Fruit fly (Drosophila melanogaster) whole organism, embryonic: ENCODE measurements around the gene CG33191.
A peak's percentile ranks its signal among the peaks of the same experiment; 100 is the strongest.

Source experiments
- Abd-B ChIP-seq: fragments of 200-800 bp; sonication (Bioruptor generic); optimal IDR thresholded peaks from 2 replicates; lab custom pipeline; 2018; ENCODE audit warnings: missing biosample characterization, mild to moderate bottlenecking, missing genetic modification characterization, moderate library complexity
- CG10209 ChIP-seq: fragments of 200-800 bp; sonication (Bioruptor generic); optimal IDR thresholded peaks from 3 replicates; lab custom pipeline; 2017; ENCODE audit warnings: missing biosample characterization, mild to moderate bottlenecking, missing genetic modification characterization, missing genetic modification reagents
- CG10565 ChIP-seq: fragments of 200-800 bp; sonication (Bioruptor generic); optimal IDR thresholded peaks from 3 replicates; lab custom pipeline; 2016; ENCODE audit warnings: missing biosample characterization, mild to moderate bottlenecking, missing genetic modification characterization
- CG11085 ChIP-seq: fragments of 200-800 bp; sonication (Bioruptor generic); IDR thresholded peaks from 2 replicates; pipeline ENCODE4 v1.3.6; 2022; ENCODE audit warnings: missing biosample characterization, missing genetic modification characterization
- CG11398 ChIP-seq: fragments of 200-800 bp; sonication (Bioruptor generic); optimal IDR thresholded peaks from 2 replicates; lab custom pipeline; 2016; ENCODE audit warnings: missing biosample characterization, missing genetic modification characterization
- CG11504 ChIP-seq: fragments of 200-800 bp; sonication (Bioruptor generic); optimal IDR thresholded peaks from 3 replicates; lab custom pipeline; 2019; ENCODE audit warnings: missing biosample characterization, mild to moderate bottlenecking, missing genetic modification characterization, moderate library complexity
- CG11695 ChIP-seq: fragments of 200-800 bp; sonication (Bioruptor generic); IDR thresholded peaks from 3 replicates; pipeline ENCODE4 v1.3.6; 2022; ENCODE audit warnings: missing biosample characterization, missing genetic modification characterization
- CG14710 ChIP-seq: fragments of 200-800 bp; sonication (Bioruptor generic); optimal IDR thresholded peaks from 3 replicates; lab custom pipeline; 2019; ENCODE audit warnings: missing biosample characterization, mild to moderate bottlenecking, missing genetic modification characterization, moderate library complexity
- CG14860 ChIP-seq: fragments of 200-800 bp; sonication (Bioruptor generic); IDR thresholded peaks from 3 replicates; pipeline ENCODE4 v1.3.6; 2022; ENCODE audit warnings: missing biosample characterization, missing genetic modification characterization; ENCODE audit not compliant: partially characterized antibody
- CG14965 ChIP-seq: fragments of 200-800 bp; sonication (Bioruptor generic); optimal IDR thresholded peaks from 2 replicates; lab custom pipeline; 2016; ENCODE audit warnings: missing biosample characterization, missing genetic modification characterization, borderline replicate concordance
- CG16779 ChIP-seq: fragments of 200-800 bp; sonication (Bioruptor generic); IDR thresholded peaks from 2 replicates; pipeline ENCODE4 v1.3.6; 2022; ENCODE audit warnings: missing biosample characterization, missing genetic modification characterization
- CG16863 ChIP-seq: fragments of 200-800 bp; sonication (Bioruptor generic); optimal IDR thresholded peaks from 3 replicates; lab custom pipeline; 2016; ENCODE audit warnings: missing biosample characterization, missing genetic modification characterization
- CG17568 ChIP-seq: fragments of 200-800 bp; sonication (Bioruptor generic); optimal IDR thresholded peaks from 2 replicates; lab custom pipeline; 2018; ENCODE audit warnings: missing biosample characterization, mild to moderate bottlenecking, missing genetic modification characterization, moderate library complexity
- CG18619 ChIP-seq: fragments of 200-800 bp; sonication (Bioruptor generic); optimal IDR thresholded peaks from 3 replicates; lab custom pipeline; 2017; ENCODE audit warnings: missing biosample characterization, mild to moderate bottlenecking, missing genetic modification characterization
- CG2889 ChIP-seq: fragments of 200-800 bp; sonication (Bioruptor generic); IDR thresholded peaks from 3 replicates; pipeline ENCODE4 v1.3.6; 2022; ENCODE audit warnings: missing biosample characterization, missing genetic modification characterization
- CG30403 ChIP-seq: fragments of 200-800 bp; sonication (Bioruptor generic); optimal IDR thresholded peaks from 3 replicates; lab custom pipeline; 2016; ENCODE audit warnings: missing biosample characterization, missing genetic modification characterization
- CG30431 ChIP-seq: fragments of 200-800 bp; sonication (Bioruptor generic); optimal IDR thresholded peaks from 2 replicates; lab custom pipeline; 2017; ENCODE audit warnings: missing biosample characterization, missing genetic modification characterization
- CG31441 ChIP-seq: fragments of 200-800 bp; sonication (Bioruptor generic); IDR thresholded peaks from 2 replicates; pipeline ENCODE4 v1.3.6; 2022; ENCODE audit warnings: missing biosample characterization, missing genetic modification characterization
- CG7987 ChIP-seq: fragments of 200-800 bp; sonication (Bioruptor generic); optimal IDR thresholded peaks from 2 replicates; lab custom pipeline; 2018; ENCODE audit warnings: missing biosample characterization, mild to moderate bottlenecking, missing genetic modification characterization, moderate library complexity
- CG8359 ChIP-seq: fragments of 200-800 bp; sonication (Bioruptor generic); optimal IDR thresholded peaks from 2 replicates; lab custom pipeline; 2017; ENCODE audit warnings: missing biosample characterization, mild to moderate bottlenecking, missing genetic modification characterization, borderline replicate concordance
- CG8478 ChIP-seq: fragments of >200 bp; optimal IDR thresholded peaks from 2 replicates; lab custom pipeline; 2018
- CG9797 ChIP-seq: fragments of 200-800 bp; sonication (Bioruptor generic); optimal IDR thresholded peaks from 3 replicates; lab custom pipeline; 2018; ENCODE audit warnings: missing biosample characterization, mild to moderate bottlenecking, missing genetic modification characterization
- D ChIP-seq, 2 experiments: fragments of 200-800 bp in 1 of 2; fragments of >200 bp in 1 of 2; sonication (Bioruptor generic) in 1 of 2; optimal IDR thresholded peaks; 2 replicates in 1 of 2; 3 replicates in 1 of 2; lab custom pipeline; 2017; ENCODE audit warnings: mild to moderate bottlenecking in 1 of 2, missing biosample characterization in 1 of 2, missing genetic modification characterization in 1 of 2, missing genetic modification reagents in 1 of 2
- D19A ChIP-seq: fragments of 200-800 bp; optimal IDR thresholded peaks from 3 replicates; lab custom pipeline; 2019; ENCODE audit warnings: missing biosample characterization, mild to moderate bottlenecking, missing genetic modification characterization, moderate library complexity
- Dip2 ChIP-seq: fragments of 200-800 bp; sonication (Bioruptor generic); IDR thresholded peaks from 2 replicates; pipeline ENCODE4 v1.3.6; 2022; ENCODE audit warnings: missing biosample characterization, missing genetic modification characterization
- Drgx ChIP-seq: fragments of 200-800 bp; sonication (Bioruptor generic); IDR thresholded peaks from 2 replicates; pipeline ENCODE4 v1.3.6; 2022; ENCODE audit warnings: missing biosample characterization, missing genetic modification characterization
- ERR ChIP-seq: fragments of 200-800 bp; sonication (Bioruptor generic); optimal IDR thresholded peaks from 2 replicates; lab custom pipeline; 2016; ENCODE audit warnings: missing biosample characterization, missing genetic modification characterization
- Fer3 ChIP-seq: fragments of 200-800 bp; sonication (Bioruptor generic); optimal IDR thresholded peaks from 2 replicates; lab custom pipeline; 2018; ENCODE audit warnings: missing biosample characterization, mild to moderate bottlenecking, missing genetic modification characterization, moderate library complexity
- Hr3 ChIP-seq: fragments of 200-800 bp; sonication (Bioruptor generic); optimal IDR thresholded peaks from 3 replicates; lab custom pipeline; 2016; ENCODE audit warnings: missing biosample characterization, missing genetic modification characterization
- Mad ChIP-seq: fragments of 200-800 bp; sonication (Bioruptor generic); optimal IDR thresholded peaks from 2 replicates; lab custom pipeline; 2016; ENCODE audit warnings: missing biosample characterization, missing genetic modification characterization
- Mrtf ChIP-seq: fragments of 200-800 bp; sonication (Bioruptor generic); IDR thresholded peaks from 3 replicates; pipeline ENCODE4 v1.3.6; 2022; ENCODE audit warnings: missing biosample characterization, missing genetic modification characterization
- NfI ChIP-seq: fragments of 200-800 bp; sonication (Bioruptor generic); optimal IDR thresholded peaks from 3 replicates; lab custom pipeline; 2018; ENCODE audit warnings: missing biosample characterization, mild to moderate bottlenecking, missing genetic modification characterization, moderate library complexity
- Scr ChIP-seq: fragments of 200-800 bp; sonication (Bioruptor generic); IDR thresholded peaks from 2 replicates; pipeline ENCODE4 v1.3.6; 2022; ENCODE audit warnings: missing biosample characterization, missing genetic modification characterization; ENCODE audit not compliant: partially characterized antibody
- Sox102F ChIP-seq: fragments of 200-800 bp; sonication (Bioruptor generic); optimal IDR thresholded peaks from 2 replicates; lab custom pipeline; 2018; ENCODE audit warnings: missing biosample characterization, mild to moderate bottlenecking, missing genetic modification characterization, moderate library complexity
- TFAM ChIP-seq: fragments of 200-800 bp; sonication (Bioruptor generic); optimal IDR thresholded peaks from 2 replicates; lab custom pipeline; 2017; ENCODE audit warnings: missing biosample characterization, missing genetic modification characterization, inconsistent platforms
- bbx ChIP-seq: fragments of 200-800 bp; sonication (Bioruptor generic); IDR thresholded peaks from 2 replicates; pipeline ENCODE4 v1.3.6; 2022; ENCODE audit warnings: missing biosample characterization, missing genetic modification characterization; ENCODE audit not compliant: partially characterized antibody
- gsb ChIP-seq: fragments of 200-800 bp; sonication (Bioruptor generic); IDR thresholded peaks from 2 replicates; pipeline ENCODE4 v1.3.6; 2022; ENCODE audit warnings: missing biosample characterization, missing genetic modification characterization
- hth ChIP-seq: fragments of >200 bp; optimal IDR thresholded peaks from 2 replicates; lab custom pipeline; 2017; ENCODE audit warnings: inconsistent platforms
- ind ChIP-seq: fragments of 200-800 bp; sonication (Bioruptor generic); optimal IDR thresholded peaks from 3 replicates; lab custom pipeline; 2016; ENCODE audit warnings: missing biosample characterization, missing genetic modification characterization
- kah ChIP-seq: fragments of 200-800 bp; sonication (Bioruptor generic); optimal IDR thresholded peaks from 2 replicates; lab custom pipeline; 2018; ENCODE audit warnings: missing biosample characterization, mild to moderate bottlenecking, missing genetic modification characterization
- ken ChIP-seq: fragments of 200-800 bp; sonication (Bioruptor generic); IDR thresholded peaks from 3 replicates; pipeline ENCODE4 v1.3.6; 2022; ENCODE audit warnings: missing biosample characterization, missing genetic modification characterization
- klu ChIP-seq: fragments of 200-800 bp; sonication (Bioruptor generic); IDR thresholded peaks from 2 replicates; pipeline ENCODE4 v1.3.6; 2022; ENCODE audit warnings: missing biosample characterization, missing genetic modification characterization
- mld ChIP-seq: fragments of 200-800 bp; sonication (Bioruptor generic); IDR thresholded peaks from 3 replicates; pipeline ENCODE4 v1.3.6; 2022; ENCODE audit warnings: missing biosample characterization, missing genetic modification characterization; ENCODE audit not compliant: partially characterized antibody
- otp ChIP-seq: fragments of 200-800 bp; sonication (Bioruptor generic); IDR thresholded peaks from 3 replicates; pipeline ENCODE4, ENCODE4 v1.3.6; 2022; ENCODE audit warnings: missing biosample characterization, missing genetic modification characterization
- ro ChIP-seq: fragments of 200-800 bp; sonication (Bioruptor generic); IDR thresholded peaks from 2 replicates; pipeline ENCODE4 v1.3.6; 2022; ENCODE audit warnings: missing biosample characterization, missing genetic modification characterization
- shn ChIP-seq: fragments of 200-800 bp; sonication (Bioruptor generic); optimal IDR thresholded peaks from 3 replicates; lab custom pipeline; 2016; ENCODE audit warnings: missing biosample characterization, missing genetic modification characterization
- so ChIP-seq: fragments of 200-800 bp; sonication (Bioruptor generic); IDR thresholded peaks from 3 replicates; pipeline ENCODE4 v1.3.6; 2022; ENCODE audit warnings: missing biosample characterization, missing genetic modification characterization
- stc ChIP-seq: fragments of 200-800 bp; sonication (Bioruptor generic); IDR thresholded peaks from 2 replicates; pipeline ENCODE4 v1.3.6; 2022; ENCODE audit warnings: missing biosample characterization, missing genetic modification characterization
- tna ChIP-seq: fragments of 200-800 bp; sonication (Bioruptor generic); IDR thresholded peaks from 2 replicates; pipeline ENCODE4 v1.3.6; 2022; ENCODE audit warnings: missing biosample characterization, missing genetic modification characterization; ENCODE audit not compliant: partially characterized antibody

CG33191 gene

dm6 chr3R:8811323-8811936 lies 31.7 kb upstream of the CG33191 start (continued):
- 0 out of 2 replicates have a peak, but pooled peaks have one; percentile 42 for TF ChIP-seq bbx
- TF ChIP-seq CG7987 = peak; percentile 97
- TF ChIP-seq TFAM (GFP tag; lab: Kevin White, UChicago) = peak; percentile 93
- TF ChIP-seq CG31441 = peak; percentile 88
- TF ChIP-seq CG14710 (tag; lab: Kevin White, UChicago) = peak; percentile 96
- TF ChIP-seq ro (GFP tag; lab: Robert Waterston, UW) = peak; percentile 95
- peak; percentile 97 for TF ChIP-seq klu (GFP tag; lab: Robert Waterston, UW)
- peak; percentile 97 for TF ChIP-seq CG11398 (GFP tag; lab: Kevin White, UChicago)
- no peak for TF ChIP-seq D (optimal IDR thresholded peaks at IDR 0.05; lab: Kevin White, UChicago)
- TF ChIP-seq D (GFP tag; optimal IDR thresholded peaks at IDR 0.05; lab: Kevin White, UChicago) = peak; percentile 98
- TF ChIP-seq CG11504 (tag; lab: Kevin White, UChicago) = peak; percentile 99
- peak; percentile 98 for TF ChIP-seq gsb
- peak; percentile 99 for TF ChIP-seq CG2889
- TF ChIP-seq CG30403 (GFP tag; lab: Kevin White, UChicago) = peak; percentile 99
- peak; percentile 97 for TF ChIP-seq CG8359 (GFP tag; lab: Kevin White, UChicago)
- TF ChIP-seq NfI (GFP tag; lab: Kevin White, UChicago) = peak; percentile 99
- TF ChIP-seq ken (GFP tag; lab: Robert Waterston, UW) = peak; percentile 98
- peak; percentile 77; the same call in 1 of the 2 replicates for TF ChIP-seq Dip2 (GFP tag; lab: Robert Waterston, UW)
- TF ChIP-seq CG14860 (GFP tag; lab: Robert Waterston, UW) = no peak
- peak; percentile 99 for TF ChIP-seq otp (GFP tag; lab: Robert Waterston, UW)
- peak; percentile 95 for TF ChIP-seq CG10565 (GFP tag; lab: Kevin White, UChicago)
- TF ChIP-seq CG10209 (GFP tag; lab: Kevin White, UChicago) = peak; percentile 99
- TF ChIP-seq CG8478 (lab: Kevin White, UChicago) = no peak
- peak; percentile 99 for TF ChIP-seq ind
- no peak for TF ChIP-seq Scr (GFP tag; lab: Robert Waterston, UW)
- peak; percentile 98 for TF ChIP-seq CG11085
- peak; percentile 98 for TF ChIP-seq CG17568
- peak; percentile 98 for TF ChIP-seq stc (GFP tag; lab: Robert Waterston, UW)
- TF ChIP-seq so (GFP tag; lab: Robert Waterston, UW) = peak; percentile 99
- peak; percentile 99 for TF ChIP-seq Drgx
- TF ChIP-seq ERR (GFP tag; lab: Kevin White, UChicago) = peak; percentile 98
- TF ChIP-seq CG18619 = peak; percentile 99
- peak; percentile 99 for TF ChIP-seq CG11695 (GFP tag; lab: Robert Waterston, UW)
- peak; percentile 99 for TF ChIP-seq Hr3 (GFP tag; lab: Kevin White, UChicago)
- TF ChIP-seq CG16779 (GFP tag; lab: Robert Waterston, UW) = peak; percentile 98
- peak; percentile 89 for TF ChIP-seq CG14965 (GFP tag; lab: Kevin White, UChicago)
- no peak; the same call in 1 of the 2 replicates for TF ChIP-seq tna
- TF ChIP-seq shn = peak; percentile 97
- peak; percentile 97 for TF ChIP-seq kah (GFP tag; lab: Kevin White, UChicago)
- no peak for TF ChIP-seq hth (lab: Kevin White, UChicago)
- peak; percentile 97 for TF ChIP-seq CG30431 (GFP tag; lab: Kevin White, UChicago)
- TF ChIP-seq CG16863 (GFP tag; lab: Kevin White, UChicago) = peak; percentile 99
- TF ChIP-seq Mrtf (GFP tag; lab: Robert Waterston, UW) = peak; percentile 99; the same call in 2 of the 3 replicates
- TF ChIP-seq mld (GFP tag; lab: Robert Waterston, UW) = no peak
- TF ChIP-seq Mad (GFP tag; lab: Kevin White, UChicago) = peak; percentile 99
- TF ChIP-seq Fer3 = peak; percentile 99
- peak; percentile 99 for TF ChIP-seq Sox102F (GFP tag; lab: Kevin White, UChicago)
- peak; percentile 44 for TF ChIP-seq CG9797 (GFP tag; lab: Kevin White, UChicago)
- TF ChIP-seq Abd-B = peak; percentile 99
- TF ChIP-seq D19A = peak; percentile 96
